Worm (Caenorhabditis elegans) whole organism, early embryonic: Measurements from ENCODE around the gene acc-1.

Experiments used
- B0310.2 ChIP-seq: sonication (generic microtip); optimal IDR thresholded peaks from 2 replicates; lab custom pipeline; 2016; ENCODE audit warnings: mild to moderate bottlenecking, missing genetic modification characterization, missing compliant biosample characterization
- F13C5.2 ChIP-seq: sonication (generic microtip); optimal IDR thresholded peaks from 2 replicates; lab custom pipeline; 2017; ENCODE audit warnings: mild to moderate bottlenecking, missing genetic modification characterization, inconsistent platforms, missing compliant biosample characterization
- ama-1 ChIP-seq: fragments of 150-350 bp; optimal IDR thresholded peaks from 2 replicates; lab custom pipeline; 2014
- ceh-13 ChIP-seq: fragments of 200-800 bp; sonication (Bioruptor generic); optimal IDR thresholded peaks from 2 replicates; lab custom pipeline; 2018; ENCODE audit warnings: mild to moderate bottlenecking, missing genetic modification characterization, missing compliant biosample characterization
- ets-7 ChIP-seq: sonication (generic microtip); optimal IDR thresholded peaks from 2 replicates; lab custom pipeline; 2016; ENCODE audit warnings: missing genotype, missing genetic modification characterization, missing compliant biosample characterization
- flt-1 ChIP-seq: fragments of 200-800 bp; sonication (Bioruptor generic); IDR thresholded peaks from 2 replicates; pipeline ENCODE4 v1.3.6; 2022; ENCODE audit warnings: missing genetic modification characterization, missing compliant biosample characterization
- hmbx-1 ChIP-seq: sonication (generic microtip); optimal IDR thresholded peaks from 2 replicates; lab custom pipeline; 2016; ENCODE audit warnings: mild to moderate bottlenecking, missing genetic modification characterization, missing compliant biosample characterization
- hmg-4 ChIP-seq: fragments of 200-800 bp; sonication (Bioruptor generic); optimal IDR thresholded peaks from 2 replicates; lab custom pipeline; 2018; ENCODE audit warnings: mild to moderate bottlenecking, missing genetic modification characterization, missing compliant biosample characterization
- hnd-1 ChIP-seq: sonication (generic microtip); optimal IDR thresholded peaks from 2 replicates; lab custom pipeline; 2016; ENCODE audit warnings: missing genetic modification characterization, missing compliant biosample characterization
- pes-1 ChIP-seq: fragments of 200-800 bp; sonication (Bioruptor generic); IDR thresholded peaks from 2 replicates; pipeline ENCODE4 v1.3.6; 2022; ENCODE audit warnings: missing genetic modification reagents, missing genetic modification characterization, missing compliant biosample characterization
- sea-1 ChIP-seq: fragments of 200-800 bp; sonication (Bioruptor generic); conservative IDR thresholded peaks from 2 replicates; pipeline ENCODE4 v1.3.6; 2022; ENCODE audit warnings: missing genetic modification characterization, missing compliant biosample characterization
- tbx-37 ChIP-seq: fragments of 200-800 bp; sonication (Bioruptor generic); conservative IDR thresholded peaks from 2 replicates; pipeline ENCODE4 v1.3.6; 2022; ENCODE audit warnings: missing genetic modification reagents, missing genetic modification characterization, missing compliant biosample characterization
- tra-4 ChIP-seq: sonication (generic microtip); optimal IDR thresholded peaks from 2 replicates; lab custom pipeline; 2017; ENCODE audit warnings: missing genetic modification characterization, missing compliant biosample characterization

DNA sequence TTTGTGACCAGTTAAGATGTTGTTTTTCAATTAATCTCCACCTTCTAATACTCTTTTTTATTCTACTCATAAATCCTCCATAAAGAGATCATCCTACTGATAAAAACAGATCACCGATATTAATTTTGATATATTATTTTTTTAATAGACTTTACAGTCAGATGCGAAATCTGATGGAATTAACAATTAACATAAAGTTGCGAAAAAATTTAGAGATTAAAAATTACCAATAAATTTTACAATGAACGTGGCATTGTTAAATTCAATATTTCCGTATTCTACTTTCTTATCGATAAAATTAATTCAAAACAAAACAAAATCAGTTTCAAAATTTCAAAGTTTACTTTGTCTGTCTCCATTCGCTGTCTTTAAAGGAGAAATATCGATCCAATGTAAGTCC is 54.9 kb downstream of the acc-1 start, which contains the start of gene K01H12.4:
- TF ChIP-seq F13C5.2 (tag; lab: Kevin White, UChicago): no peak
- TF ChIP-seq ceh-13 (GFP tag; lab: Kevin White, UChicago): no peak
- no peak for TF ChIP-seq ama-1 (lab: Kevin White, UChicago)
- TF ChIP-seq hmg-4 (GFP tag; lab: Kevin White, UChicago): no peak
- no peak for TF ChIP-seq hnd-1 (tag; lab: Kevin White, UChicago)
- no peak for TF ChIP-seq hmbx-1 (tag; lab: Kevin White, UChicago)
- no peak for TF ChIP-seq tbx-37 (GFP tag; lab: Robert Waterston, UW)
- no peak for TF ChIP-seq sea-1 (GFP tag; lab: Robert Waterston, UW)
- TF ChIP-seq B0310.2 (tag; lab: Kevin White, UChicago): no peak
- TF ChIP-seq ets-7 (tag; lab: Kevin White, UChicago): no peak
- no peak for TF ChIP-seq tra-4 (tag; lab: Kevin White, UChicago)
- TF ChIP-seq pes-1: no peak
- no peak for TF ChIP-seq flt-1 (GFP tag; lab: Robert Waterston, UW)
